Fruit fly (Drosophila melanogaster): ENCODE data around the gene Det.

Gene Det

dm6 chr3R:17135747-17136146 is 13.7 kb upstream of the Det start, which contains the start of gene CG5246:
TSS of gene CG5246 (plus strand) at chr3R:17136111.
- TF ChIP-seq Hr96 (GFP tag; optimal IDR thresholded peaks at IDR 0.05): peak; percentile 1
- no peak for TF ChIP-seq CG1620 (GFP tag; optimal IDR thresholded peaks at IDR 0.05)
- peak; percentile 52 for TF ChIP-seq kay (GFP tag; ENCODE audit: borderline replicate concordance)
- no peak for TF ChIP-seq CG7101 (tag; optimal IDR thresholded peaks at IDR 0.05)

- TF ChIP-seq kay (GFP tag; ENCODE audit: borderline replicate concordance) (no peak), CG11617 (GFP tag; optimal IDR thresholded peaks at IDR 0.05) (no peak), Clk (GFP tag; optimal IDR thresholded peaks at IDR 0.05) (no peak), bab1 (GFP tag; optimal IDR thresholded peaks at IDR 0.05) (no peak), toe (GFP tag; optimal IDR thresholded peaks at IDR 0.05) (no peak), CG1620 (GFP tag; optimal IDR thresholded peaks at IDR 0.05) (no peak)
Measured at dm6 chr3R:17137593-17137992, 11.9 kb upstream of the Det start, which contains the start of gene CG5255. TSS of gene CG5255 (plus strand) at chr3R:17137893.

dm6 chr3R:17138699-17139098 is 10.8 kb upstream of the Det start, which contains the start of gene CG5265:
TSS of gene CG5265 (plus strand) at chr3R:17138999.
- no peak for TF ChIP-seq pad (GFP tag; optimal IDR thresholded peaks at IDR 0.05)
- no peak for TF ChIP-seq ovo (GFP tag; optimal IDR thresholded peaks at IDR 0.05)
- no peak for TF ChIP-seq Clk (GFP tag; optimal IDR thresholded peaks at IDR 0.05)
- TF ChIP-seq Crg-1 (GFP tag; optimal IDR thresholded peaks at IDR 0.05): no peak
- no peak for TF ChIP-seq tj (GFP tag; optimal IDR thresholded peaks at IDR 0.05)

dm6 chr3R:17142304-17142703 is 7.2 kb upstream of the Det start, which contains the start of gene TwdlW:
TSS of gene TwdlW (minus strand) at chr3R:17142404.
- TF ChIP-seq cic (GFP tag; optimal IDR thresholded peaks at IDR 0.05): no peak
- TF ChIP-seq CG5204 (GFP tag; optimal IDR thresholded peaks at IDR 0.05): no peak
- no peak for TF ChIP-seq Hr96 (GFP tag; optimal IDR thresholded peaks at IDR 0.05)
- no peak for TF ChIP-seq Clk (GFP tag; optimal IDR thresholded peaks at IDR 0.05)
- TF ChIP-seq pad (GFP tag; optimal IDR thresholded peaks at IDR 0.05): no peak
- TF ChIP-seq toe (GFP tag; optimal IDR thresholded peaks at IDR 0.05): no peak
- TF ChIP-seq CG33017 (tag; optimal IDR thresholded peaks at IDR 0.05): no peak
- TF ChIP-seq bab1 (GFP tag; optimal IDR thresholded peaks at IDR 0.05): no peak
- TF ChIP-seq ovo (GFP tag; optimal IDR thresholded peaks at IDR 0.05): no peak
- TF ChIP-seq CG14711 (tag; optimal IDR thresholded peaks at IDR 0.05): no peak
- TF ChIP-seq CG7045 (GFP tag; optimal IDR thresholded peaks at IDR 0.05): no peak
- no peak for TF ChIP-seq kay (GFP tag; ENCODE audit: borderline replicate concordance)
- no peak for TF ChIP-seq cnc (optimal IDR thresholded peaks at IDR 0.05)

dm6 chr3R:17147647-17148244 is 1.7 kb upstream of the Det start:
- TF ChIP-seq CG7101 (tag; optimal IDR thresholded peaks at IDR 0.05): peak; percentile 7
- no peak for TF ChIP-seq toe (GFP tag; optimal IDR thresholded peaks at IDR 0.05)
- no peak for TF ChIP-seq cnc (optimal IDR thresholded peaks at IDR 0.05)
- TF ChIP-seq Mnt (GFP tag; optimal IDR thresholded peaks at IDR 0.05): peak; percentile 43
- no peak for TF ChIP-seq CG12768 (GFP tag; optimal IDR thresholded peaks at IDR 0.05)

- no peak for TF ChIP-seq CG7101 (tag; optimal IDR thresholded peaks at IDR 0.05)
- no peak for TF ChIP-seq Crg-1 (GFP tag; optimal IDR thresholded peaks at IDR 0.05)
- no peak for TF ChIP-seq CG12768 (GFP tag; optimal IDR thresholded peaks at IDR 0.05)
- no peak for TF ChIP-seq Mnt (GFP tag; optimal IDR thresholded peaks at IDR 0.05)
- no peak for TF ChIP-seq CG1620 (GFP tag; optimal IDR thresholded peaks at IDR 0.05)
- no peak for TF ChIP-seq Hr96 (GFP tag; optimal IDR thresholded peaks at IDR 0.05)
- no peak for TF ChIP-seq cnc (optimal IDR thresholded peaks at IDR 0.05)
- no peak for TF ChIP-seq bab1 (GFP tag; optimal IDR thresholded peaks at IDR 0.05)
Measured at dm6 chr3R:17150287-17150686, 820 bp downstream of the Det start, which contains the start of gene Smug. TSS of gene Smug (plus strand) at chr3R:17150587.

dm6 chr3R:17151376-17152026 is 2.0 kb downstream of the Det start, which contains the start of gene CG5292:
TSS of gene CG5292 (plus strand) at chr3R:17151861.
- TF ChIP-seq tj (GFP tag; optimal IDR thresholded peaks at IDR 0.05): peak; percentile 37
- TF ChIP-seq bab1 (GFP tag; optimal IDR thresholded peaks at IDR 0.05): peak; percentile 70
- TF ChIP-seq CG5204 (GFP tag; optimal IDR thresholded peaks at IDR 0.05): peak; percentile 41
- TF ChIP-seq CG11617 (GFP tag; optimal IDR thresholded peaks at IDR 0.05): peak; percentile 46
- peak; percentile 38 for TF ChIP-seq Crg-1 (GFP tag; optimal IDR thresholded peaks at IDR 0.05)
- no peak for TF ChIP-seq cnc (optimal IDR thresholded peaks at IDR 0.05)
- peak; percentile 55 for TF ChIP-seq ovo (GFP tag; optimal IDR thresholded peaks at IDR 0.05)
- peak; percentile 54 for TF ChIP-seq CG1620 (GFP tag; optimal IDR thresholded peaks at IDR 0.05)
- TF ChIP-seq cic (GFP tag; optimal IDR thresholded peaks at IDR 0.05): no peak
- peak; percentile 52 for TF ChIP-seq toe (GFP tag; optimal IDR thresholded peaks at IDR 0.05)
- peak; percentile 12 for TF ChIP-seq CG7045 (GFP tag; optimal IDR thresholded peaks at IDR 0.05)
- no peak for TF ChIP-seq CG12768 (GFP tag; optimal IDR thresholded peaks at IDR 0.05)
- peak; percentile 64 for TF ChIP-seq CG7101 (tag; optimal IDR thresholded peaks at IDR 0.05)
- peak; percentile 80 for TF ChIP-seq Mnt (GFP tag; optimal IDR thresholded peaks at IDR 0.05)
- TF ChIP-seq pad (GFP tag; optimal IDR thresholded peaks at IDR 0.05): peak; percentile 31
- TF ChIP-seq Clk (GFP tag; optimal IDR thresholded peaks at IDR 0.05): no peak
- no peak for TF ChIP-seq kay (GFP tag; ENCODE audit: borderline replicate concordance)
- TF ChIP-seq CG14711 (tag; optimal IDR thresholded peaks at IDR 0.05): peak; percentile 48
- TF ChIP-seq CG33017 (tag; optimal IDR thresholded peaks at IDR 0.05): peak; percentile 65
- TF ChIP-seq Hr96 (GFP tag; optimal IDR thresholded peaks at IDR 0.05): peak; percentile 34
